Fruit fly (Drosophila melanogaster): Measurements from ENCODE around the gene Mesh1.

The Mesh1 gene

dm6 chr3R:29204612-29205480 lies 2.5 kb upstream of the Mesh1 start (continued):
- TF ChIP-seq CG13894 (tag; optimal IDR thresholded peaks at IDR 0.05) (no peak), usp (GFP tag; optimal IDR thresholded peaks at IDR 0.05) (no peak), Nf-YB (GFP tag; optimal IDR thresholded peaks at IDR 0.05) (peak; percentile 46), prd (optimal IDR thresholded peaks at IDR 0.05) (no peak), prd (GFP tag; IDR thresholded peaks at IDR 0.05) (peak; percentile 88), nerfin-2 (GFP tag; IDR thresholded peaks at IDR 0.05; ENCODE audit: partially characterized antibody) (no peak), CG9932 (GFP tag; IDR thresholded peaks at IDR 0.05) (no peak), CG11456 (GFP tag; IDR thresholded peaks at IDR 0.05) (0 out of 3 replicates have a peak, but pooled peaks have one; percentile 61), CG43689 (GFP tag; IDR thresholded peaks at IDR 0.05) (no peak), CG9437 (GFP tag; optimal IDR thresholded peaks at IDR 0.05) (peak; percentile 58), CG2678 (tag; optimal IDR thresholded peaks at IDR 0.05) (peak; percentile 84), Atf-2 (GFP tag; optimal IDR thresholded peaks at IDR 0.05) (peak; percentile 61), CG3407 (GFP tag; optimal IDR thresholded peaks at IDR 0.05) (peak; percentile 73), CG18599 (GFP tag; optimal IDR thresholded peaks at IDR 0.05) (peak; percentile 71), Sox100B (GFP tag; optimal IDR thresholded peaks at IDR 0.05) (peak; percentile 78), CG10979 (tag; optimal IDR thresholded peaks at IDR 0.05) (peak; percentile 89), Ptx1 (GFP tag; IDR thresholded peaks at IDR 0.05) (peak; percentile 87), shn (GFP tag; optimal IDR thresholded peaks at IDR 0.05) (peak; percentile 59), sens (GFP tag) (peak; percentile 97), sr (GFP tag; IDR thresholded peaks at IDR 0.05) (peak; percentile 20; the same call in 1 of the 3 replicates), CG10462 (GFP tag; optimal IDR thresholded peaks at IDR 0.05) (peak; percentile 41), Oli (tag; optimal IDR thresholded peaks at IDR 0.05) (peak; percentile 84), tio (GFP tag; optimal IDR thresholded peaks at IDR 0.05) (peak; percentile 41), wor (GFP tag; IDR thresholded peaks at IDR 0.05) (peak; percentile 78), CG9817 (tag; optimal IDR thresholded peaks at IDR 0.05) (peak; percentile 53), gt (GFP tag; IDR thresholded peaks at IDR 0.05) (peak; percentile 49; the same call in 1 of the 2 replicates), CG4282 (GFP tag; optimal IDR thresholded peaks at IDR 0.05) (no peak), CG6254 (GFP tag; optimal IDR thresholded peaks at IDR 0.05) (peak; percentile 63), CG11695 (GFP tag; IDR thresholded peaks at IDR 0.05) (peak; percentile 65; the same call in 2 of the 3 replicates), CG5245 (GFP tag; optimal IDR thresholded peaks at IDR 0.05) (peak; percentile 73), H2.0 (GFP tag; IDR thresholded peaks at IDR 0.05) (peak; percentile 78), Antp (GFP tag; optimal IDR thresholded peaks at IDR 0.05) (peak; percentile 79), Oaz (GFP tag; IDR thresholded peaks at IDR 0.05) (peak; percentile 27; the same call in 1 of the 2 replicates), CG12104 (GFP tag; optimal IDR thresholded peaks at IDR 0.05) (peak; percentile 46), CG7745 (tag; optimal IDR thresholded peaks at IDR 0.05) (no peak), az2 (GFP tag; optimal IDR thresholded peaks at IDR 0.05) (peak; percentile 78), Dp (GFP tag; optimal IDR thresholded peaks at IDR 0.05) (no peak), CG14667 (GFP tag; IDR thresholded peaks at IDR 0.05) (peak; percentile 54), sim (GFP tag; IDR thresholded peaks at IDR 0.05) (peak; percentile 61; the same call in 1 of the 2 replicates), CoRest (tag; optimal IDR thresholded peaks at IDR 0.05) (peak; percentile 77), mam (GFP tag; optimal IDR thresholded peaks at IDR 0.05) (peak; percentile 60), CG13287 (GFP tag; IDR thresholded peaks at IDR 0.05; ENCODE audit: partially characterized antibody) (no peak), CrebB (tag; optimal IDR thresholded peaks at IDR 0.05) (peak; percentile 38), Fer2 (tag; optimal IDR thresholded peaks at IDR 0.05) (peak; percentile 21), Sox102F (GFP tag; optimal IDR thresholded peaks at IDR 0.05) (peak; percentile 90), CG32767 (GFP tag; IDR thresholded peaks at IDR 0.05) (peak; percentile 65), CG17802 (tag; optimal IDR thresholded peaks at IDR 0.05) (peak; percentile 47), ham (GFP tag; IDR thresholded peaks at IDR 0.05) (no peak), CG18476 (GFP tag; optimal IDR thresholded peaks at IDR 0.05) (peak; percentile 60)
